Worm (Caenorhabditis elegans) whole organism, L1 larva: Measurements from ENCODE around the gene dsl-7.

Experiments used
- C04F5.9 ChIP-seq: sonication (generic microtip); optimal IDR thresholded peaks from 2 replicates; lab custom pipeline; 2016; ENCODE audit warnings: missing genetic modification characterization, missing compliant biosample characterization
- C16A3.4 ChIP-seq: fragments of 150-350 bp; optimal IDR thresholded peaks from 2 replicates; lab custom pipeline; 2014; ENCODE audit warnings: missing biosample characterization, missing genetic modification characterization
- F16B12.6 ChIP-seq: fragments of 150-350 bp; optimal IDR thresholded peaks from 2 replicates; lab custom pipeline; 2014; ENCODE audit warnings: missing biosample characterization, missing genetic modification characterization
- alr-1 ChIP-seq: fragments of 200-800 bp; sonication (Bioruptor generic); optimal IDR thresholded peaks from 2 replicates; lab custom pipeline; 2018; ENCODE audit warnings: borderline replicate concordance, mild to moderate bottlenecking, missing genetic modification characterization, missing compliant biosample characterization
- ama-1 ChIP-seq: fragments of 150-350 bp; optimal IDR thresholded peaks from 2 replicates; lab custom pipeline; 2014
- blmp-1 ChIP-seq: fragments of 150-350 bp; optimal IDR thresholded peaks from 2 replicates; lab custom pipeline; 2014; ENCODE audit warnings: missing biosample characterization, missing genetic modification characterization
- ceh-82 ChIP-seq, 3 experiments: fragments of 150-350 bp in 1 of 3; sonication (generic microtip) in 2 of 3; optimal IDR thresholded peaks; 2 replicates each; lab custom pipeline; 2014 to 2017; ENCODE audit warnings: missing biosample characterization in 3 of 3, missing genetic modification characterization in 3 of 3
- ceh-90 ChIP-seq: sonication (generic microtip); optimal IDR thresholded peaks from 2 replicates; lab custom pipeline; 2016; ENCODE audit warnings: missing genetic modification characterization, missing compliant biosample characterization
- dpl-1 ChIP-seq, 3 experiments: fragments of 150-350 bp in 2 of 3; sonication (generic microtip) in 1 of 3; optimal IDR thresholded peaks; 2 replicates each; lab custom pipeline; 2014 to 2017; ENCODE audit warnings: missing biosample characterization in 3 of 3, missing genetic modification characterization in 3 of 3, missing genetic modification reagents in 3 of 3
- efl-1 ChIP-seq, 4 experiments: fragments of 150-350 bp; optimal IDR thresholded peaks in 3 of 4; peaks in 1 of 4; 1 replicate in 1 of 4; 2 replicates in 3 of 4; lab custom pipeline; 2014; ENCODE audit warnings: missing biosample characterization in 2 of 4, missing genetic modification characterization in 2 of 4, missing genetic modification reagents in 2 of 4
- egl-13 ChIP-seq: sonication (generic microtip); optimal IDR thresholded peaks from 2 replicates; lab custom pipeline; 2016; ENCODE audit warnings: missing genotype, missing genetic modification reagents, missing genetic modification characterization, missing compliant biosample characterization
- elt-2 ChIP-seq: sonication (generic microtip); optimal IDR thresholded peaks from 2 replicates; lab custom pipeline; 2016; ENCODE audit warnings: missing genetic modification characterization, mild to moderate bottlenecking, inconsistent platforms, missing compliant biosample characterization, missing genetic modification reagents
- fkh-4 ChIP-seq: sonication (generic microtip); optimal IDR thresholded peaks from 2 replicates; lab custom pipeline; 2016; ENCODE audit warnings: missing compliant biosample characterization, missing genetic modification characterization, borderline replicate concordance
- grh-1 ChIP-seq: fragments of 200-800 bp; sonication (Bioruptor generic); IDR thresholded peaks from 2 replicates; pipeline ENCODE4 v1.3.6; 2022; ENCODE audit warnings: missing genetic modification reagents, missing genetic modification characterization, missing compliant biosample characterization
- hpl-2 ChIP-seq: fragments of 150-350 bp; optimal IDR thresholded peaks from 2 replicates; lab custom pipeline; 2014; ENCODE audit warnings: missing biosample characterization, missing genetic modification reagents, missing genetic modification characterization
- lin-14 ChIP-seq: fragments of 200-800 bp; sonication (Bioruptor generic); optimal IDR thresholded peaks from 2 replicates; lab custom pipeline; 2018; ENCODE audit warnings: mild to moderate bottlenecking, missing genetic modification characterization, moderate library complexity, missing compliant biosample characterization
- lin-35 ChIP-seq, 2 experiments: fragments of 150-350 bp; optimal IDR thresholded peaks; 2 replicates each; lab custom pipeline; 2014; ENCODE audit warnings: missing biosample characterization in 2 of 2, missing genetic modification characterization in 2 of 2, missing genetic modification reagents in 2 of 2
- lir-3 ChIP-seq: sonication (generic microtip); optimal IDR thresholded peaks from 2 replicates; lab custom pipeline; 2016; ENCODE audit warnings: mild to moderate bottlenecking, missing genetic modification characterization, moderate library complexity, missing compliant biosample characterization; ENCODE audit not compliant: poor library complexity
- lsy-2 ChIP-seq, 2 experiments: fragments of 150-350 bp; optimal IDR thresholded peaks; 2 replicates each; lab custom pipeline; 2014; ENCODE audit warnings: missing biosample characterization in 2 of 2, missing genetic modification characterization in 2 of 2
- mab-9 ChIP-seq: fragments of 200-800 bp; sonication (Bioruptor generic); IDR thresholded peaks from 2 replicates; pipeline ENCODE4 v1.3.6; 2022; ENCODE audit warnings: missing genetic modification reagents, missing genetic modification characterization, missing compliant biosample characterization
- mdl-1 ChIP-seq, 2 experiments: fragments of 150-350 bp; optimal IDR thresholded peaks; 2 replicates each; lab custom pipeline; 2014 to 2017; ENCODE audit warnings: missing biosample characterization in 2 of 2, missing genetic modification characterization in 2 of 2, inconsistent platforms in 1 of 2
- mef-2 ChIP-seq: fragments of 150-350 bp; optimal IDR thresholded peaks from 2 replicates; lab custom pipeline; 2014; ENCODE audit warnings: missing biosample characterization, missing genetic modification characterization
- nhr-11 ChIP-seq: fragments of 150-350 bp; optimal IDR thresholded peaks from 2 replicates; lab custom pipeline; 2014; ENCODE audit warnings: missing biosample characterization, missing genetic modification characterization
- nhr-20 ChIP-seq: sonication (generic microtip); optimal IDR thresholded peaks from 2 replicates; lab custom pipeline; 2016; ENCODE audit warnings: mild to moderate bottlenecking, missing genetic modification characterization, missing compliant biosample characterization
- nhr-237 ChIP-seq: fragments of 150-350 bp; optimal IDR thresholded peaks from 2 replicates; lab custom pipeline; 2014; ENCODE audit warnings: missing biosample characterization, missing genetic modification characterization
- nhr-47 ChIP-seq: sonication (generic microtip); optimal IDR thresholded peaks from 2 replicates; lab custom pipeline; 2016; ENCODE audit warnings: mild to moderate bottlenecking, missing genetic modification characterization, moderate library complexity, missing compliant biosample characterization
- nhr-71 ChIP-seq: sonication (generic microtip); optimal IDR thresholded peaks from 2 replicates; lab custom pipeline; 2016; ENCODE audit warnings: mild to moderate bottlenecking, missing genetic modification characterization, moderate library complexity, missing compliant biosample characterization
- nhr-76 ChIP-seq: sonication (generic microtip); optimal IDR thresholded peaks from 2 replicates; lab custom pipeline; 2017; ENCODE audit warnings: missing biosample characterization, missing genetic modification characterization
- nhr-77 ChIP-seq: fragments of 150-350 bp; optimal IDR thresholded peaks from 2 replicates; lab custom pipeline; 2014; ENCODE audit warnings: missing biosample characterization, missing genetic modification characterization
- rnt-1 ChIP-seq: sonication (generic microtip); optimal IDR thresholded peaks from 2 replicates; lab custom pipeline; 2016; ENCODE audit warnings: mild to moderate bottlenecking, missing genetic modification characterization, moderate library complexity, missing compliant biosample characterization
- snu-23 ChIP-seq: sonication (generic microtip); optimal IDR thresholded peaks from 2 replicates; lab custom pipeline; 2016; ENCODE audit warnings: missing genetic modification characterization, missing compliant biosample characterization
- sptf-1 ChIP-seq: fragments of 150-350 bp; optimal IDR thresholded peaks from 2 replicates; lab custom pipeline; 2014; ENCODE audit warnings: missing biosample characterization, missing genetic modification characterization
- swsn-7 ChIP-seq: sonication (generic microtip); optimal IDR thresholded peaks from 2 replicates; lab custom pipeline; 2016; ENCODE audit warnings: missing genetic modification characterization, missing compliant biosample characterization
- tbx-2 ChIP-seq: sonication (generic microtip); optimal IDR thresholded peaks from 2 replicates; lab custom pipeline; 2016; ENCODE audit warnings: missing genetic modification characterization, missing compliant biosample characterization
- unc-86 ChIP-seq: sonication (generic microtip); optimal IDR thresholded peaks from 2 replicates; lab custom pipeline; 2016; ENCODE audit warnings: missing genetic modification characterization, missing compliant biosample characterization
- xbp-1 ChIP-seq: sonication (generic microtip); optimal IDR thresholded peaks from 2 replicates; lab custom pipeline; 2016; ENCODE audit warnings: missing genetic modification characterization, missing compliant biosample characterization
- zag-1 ChIP-seq: fragments of 150-350 bp; optimal IDR thresholded peaks from 2 replicates; lab custom pipeline; 2014; ENCODE audit warnings: missing biosample characterization, missing genetic modification characterization
- ztf-11 ChIP-seq, 2 experiments: sonication (generic microtip); optimal IDR thresholded peaks; 2 replicates each; lab custom pipeline; 2016 to 2017; ENCODE audit warnings: missing genetic modification characterization in 2 of 2, missing biosample characterization in 1 of 2, missing compliant biosample characterization in 1 of 2
- ztf-4 ChIP-seq: fragments of 150-350 bp; optimal IDR thresholded peaks from 2 replicates; lab custom pipeline; 2014; ENCODE audit warnings: missing biosample characterization, missing genetic modification characterization

Gene dsl-7

ce11 chrV:12950812-12951528, 42.0 kb upstream of the dsl-7 start, which contains the start of the genes T16G1.9 and T16G1.18 (continued):
- TF ChIP-seq ztf-11 (tag; optimal IDR thresholded peaks at IDR 0.05; lab: Kevin White, UChicago) (no peak), lin-35 (GFP tag; optimal IDR thresholded peaks at IDR 0.05; lab: Kevin White, UChicago) (peak; percentile 52 to 56), swsn-7 (tag; lab: Kevin White, UChicago) (peak; percentile 19)

ce11 chrV:12952287-12952686, 40.7 kb upstream of the dsl-7 start, which contains the start of gene pqn-68:
pqn-68 (plus strand) TSS chrV:12952636.
- TF ChIP-seq unc-86 (tag; lab: Kevin White, UChicago) (no peak), ceh-82 (tag; optimal IDR thresholded peaks at IDR 0.05; lab: Kevin White, UChicago) (peak in 1 of 3 experiments; percentile 12), efl-1 (optimal IDR thresholded peaks at IDR 0.05; lab: Kevin White, UChicago) (peak; percentile 30 to 41), efl-1 (GFP tag; optimal IDR thresholded peaks at IDR 0.05 in 1 of 2; lab: Kevin White, UChicago) (peak in 1 of 2 experiments; percentile 18), mdl-1 (tag; optimal IDR thresholded peaks at IDR 0.05; lab: Kevin White, UChicago) (no peak), lin-35 (GFP tag; optimal IDR thresholded peaks at IDR 0.05; lab: Kevin White, UChicago) (peak; percentile 33 to 48), C16A3.4 (tag; lab: Kevin White, UChicago) (peak; percentile 2), lsy-2 (tag; optimal IDR thresholded peaks at IDR 0.05; lab: Kevin White, UChicago) (peak; percentile 26 to 56), dpl-1 (GFP tag; optimal IDR thresholded peaks at IDR 0.05; lab: Kevin White, UChicago) (peak in 2 of 3 experiments; percentile 24 to 66), rnt-1 (peak; percentile 49), swsn-7 (tag; lab: Kevin White, UChicago) (peak; percentile 1), ztf-4 (tag; lab: Kevin White, UChicago) (no peak), grh-1 (GFP tag; lab: Robert Waterston, UW) (no peak), hpl-2 (GFP tag; lab: Kevin White, UChicago) (no peak), nhr-71 (peak; percentile 30), F16B12.6 (tag; lab: Kevin White, UChicago) (no peak), C04F5.9 (tag; lab: Kevin White, UChicago) (no peak), nhr-20 (tag; lab: Kevin White, UChicago) (no peak), blmp-1 (peak; percentile 28), lin-14 (GFP tag; lab: Kevin White, UChicago) (peak; percentile 32), tbx-2 (tag; lab: Kevin White, UChicago) (no peak), egl-13 (tag; lab: Kevin White, UChicago) (no peak), ama-1 (lab: Kevin White, UChicago) (no peak), lir-3 (no peak), mef-2 (tag; lab: Kevin White, UChicago) (no peak), xbp-1 (tag; lab: Kevin White, UChicago) (peak; percentile 33), nhr-47 (tag; lab: Kevin White, UChicago) (peak; percentile 15), snu-23 (GFP tag; lab: Kevin White, UChicago) (peak; percentile 43), nhr-77 (tag; lab: Kevin White, UChicago) (no peak), mab-9 (GFP tag; lab: Robert Waterston, UW) (no peak)

ce11 chrV:12953702-12954101, 39.2 kb upstream of the dsl-7 start, which contains the start of gene eif-3.K:
eif-3.K (plus strand) TSS chrV:12954002.
- no peak for TF ChIP-seq nhr-11 (tag; lab: Kevin White, UChicago)
- TF ChIP-seq zag-1 (tag; lab: Kevin White, UChicago): no peak
- TF ChIP-seq fkh-4 (tag; lab: Kevin White, UChicago): no peak
- TF ChIP-seq ama-1 (lab: Kevin White, UChicago): no peak
- TF ChIP-seq elt-2 (tag; lab: Kevin White, UChicago): no peak
- no peak for TF ChIP-seq ztf-4 (tag; lab: Kevin White, UChicago)
- no peak for TF ChIP-seq nhr-237
- TF ChIP-seq nhr-76: no peak
- no peak for TF ChIP-seq snu-23 (GFP tag; lab: Kevin White, UChicago)
- no peak for TF ChIP-seq alr-1 (tag; lab: Kevin White, UChicago)
- TF ChIP-seq sptf-1 (tag; lab: Kevin White, UChicago): no peak
- TF ChIP-seq ceh-90: no peak
